Worm (Caenorhabditis elegans) whole organism, L2 larva: Measurements from ENCODE around the gene srj-29.
A peak's percentile ranks its signal among the peaks of the same experiment; 100 is the strongest.

Source experiments
- C34F6.9 ChIP-seq: fragments of 150-350 bp; optimal IDR thresholded peaks from 2 replicates; lab custom pipeline; 2014; ENCODE audit warnings: missing biosample characterization, missing genetic modification characterization
- F13H6.1 ChIP-seq: sonication (generic microtip); optimal IDR thresholded peaks from 2 replicates; lab custom pipeline; 2016; ENCODE audit warnings: missing genetic modification characterization, missing compliant biosample characterization
- R02D3.7 ChIP-seq: fragments of 150-350 bp; optimal IDR thresholded peaks from 2 replicates; lab custom pipeline; 2014; ENCODE audit warnings: missing biosample characterization, missing genetic modification characterization
- Y55F3AM.14 ChIP-seq: fragments of 200-800 bp; sonication (Bioruptor generic); optimal IDR thresholded peaks from 2 replicates; lab custom pipeline; 2018; ENCODE audit warnings: mild to moderate bottlenecking, missing genetic modification characterization, missing compliant biosample characterization
- ZK546.5 ChIP-seq: sonication (generic microtip); optimal IDR thresholded peaks from 2 replicates; lab custom pipeline; 2017; ENCODE audit warnings: missing biosample characterization, missing genetic modification characterization
- alr-1 ChIP-seq: fragments of 150-350 bp; optimal IDR thresholded peaks from 2 replicates; lab custom pipeline; 2014; ENCODE audit warnings: missing biosample characterization, missing genetic modification characterization
- aly-2 ChIP-seq: fragments of 150-350 bp; optimal IDR thresholded peaks from 2 replicates; lab custom pipeline; 2014; ENCODE audit warnings: missing biosample characterization, missing genetic modification characterization
- ceh-82 ChIP-seq: fragments of 150-350 bp; optimal IDR thresholded peaks from 2 replicates; lab custom pipeline; 2014; ENCODE audit warnings: missing biosample characterization, missing genetic modification characterization
- crh-2 ChIP-seq: sonication (generic microtip); optimal IDR thresholded peaks from 2 replicates; lab custom pipeline; 2017; ENCODE audit warnings: missing biosample characterization, missing genetic modification characterization
- dmd-4 ChIP-seq: sonication (generic microtip); optimal IDR thresholded peaks from 2 replicates; lab custom pipeline; 2017; ENCODE audit warnings: missing biosample characterization, missing genetic modification characterization
- fos-1 ChIP-seq: fragments of 150-350 bp; optimal IDR thresholded peaks from 2 replicates; lab custom pipeline; 2014; ENCODE audit warnings: missing biosample characterization, missing genetic modification characterization
- gmeb-1 ChIP-seq: fragments of 150-350 bp; optimal IDR thresholded peaks from 2 replicates; lab custom pipeline; 2014; ENCODE audit warnings: missing biosample characterization, missing genetic modification characterization
- lin-11 ChIP-seq: fragments of 150-350 bp; sonication (generic microtip); optimal IDR thresholded peaks from 2 replicates; lab custom pipeline; 2014; ENCODE audit warnings: missing biosample characterization, missing genetic modification characterization, inconsistent platforms, mixed read lengths
- lin-13 ChIP-seq: fragments of 150-350 bp; optimal IDR thresholded peaks from 2 replicates; lab custom pipeline; 2014; ENCODE audit warnings: missing biosample characterization, missing genetic modification reagents, missing genetic modification characterization
- lin-39 ChIP-seq: fragments of 150-350 bp; optimal IDR thresholded peaks from 2 replicates; lab custom pipeline; 2014; ENCODE audit warnings: missing biosample characterization, missing genetic modification reagents, missing genetic modification characterization
- mbf-1 ChIP-seq: sonication (generic microtip); optimal IDR thresholded peaks from 2 replicates; lab custom pipeline; 2017; ENCODE audit warnings: missing biosample characterization, missing genetic modification characterization
- mdl-1 ChIP-seq, 2 experiments: fragments of 150-350 bp in 1 of 2; sonication (generic microtip) in 1 of 2; optimal IDR thresholded peaks; 2 replicates each; lab custom pipeline; 2017; ENCODE audit warnings: missing biosample characterization in 2 of 2, missing genetic modification characterization in 2 of 2
- nhr-10 ChIP-seq: sonication (generic microtip); optimal IDR thresholded peaks from 2 replicates; lab custom pipeline; 2017; ENCODE audit warnings: missing biosample characterization, missing genetic modification characterization
- nhr-12 ChIP-seq: fragments of 150-350 bp; optimal IDR thresholded peaks from 2 replicates; lab custom pipeline; 2014; ENCODE audit warnings: missing biosample characterization, missing genetic modification characterization
- nhr-21 ChIP-seq: fragments of 150-350 bp; optimal IDR thresholded peaks from 2 replicates; lab custom pipeline; 2014; ENCODE audit warnings: missing biosample characterization, missing genetic modification characterization
- nhr-23 ChIP-seq: fragments of 150-350 bp; optimal IDR thresholded peaks from 2 replicates; lab custom pipeline; 2014; ENCODE audit warnings: missing biosample characterization, missing genetic modification reagents, missing genetic modification characterization
- nhr-237 ChIP-seq: fragments of 150-350 bp; optimal IDR thresholded peaks from 2 replicates; lab custom pipeline; 2014; ENCODE audit warnings: missing biosample characterization, missing genetic modification characterization
- nhr-6 ChIP-seq: fragments of 150-350 bp; optimal IDR thresholded peaks from 2 replicates; lab custom pipeline; 2014; ENCODE audit warnings: missing biosample characterization, missing genetic modification characterization
- nhr-77 ChIP-seq: fragments of 150-350 bp; optimal IDR thresholded peaks from 2 replicates; lab custom pipeline; 2014; ENCODE audit warnings: missing biosample characterization, missing genetic modification characterization
- peb-1 ChIP-seq: fragments of 150-350 bp; optimal IDR thresholded peaks from 2 replicates; lab custom pipeline; 2014; ENCODE audit warnings: missing biosample characterization, missing genetic modification characterization
- sem-4 ChIP-seq: fragments of 150-350 bp; optimal IDR thresholded peaks from 2 replicates; lab custom pipeline; 2014; ENCODE audit warnings: missing biosample characterization, missing genetic modification reagents, missing genetic modification characterization
- skn-1 ChIP-seq: sonication (generic microtip); optimal IDR thresholded peaks from 2 replicates; lab custom pipeline; 2017; ENCODE audit warnings: missing biosample characterization, missing genetic modification characterization
- sma-3 ChIP-seq: sonication (generic microtip); optimal IDR thresholded peaks from 2 replicates; lab custom pipeline; 2016; ENCODE audit warnings: missing genetic modification reagents, missing genetic modification characterization, missing compliant biosample characterization
- snpc-4 ChIP-seq: fragments of 150-350 bp; optimal IDR thresholded peaks from 2 replicates; lab custom pipeline; 2014; ENCODE audit warnings: missing biosample characterization, missing genetic modification characterization
- unc-62 ChIP-seq: fragments of 150-350 bp; optimal IDR thresholded peaks from 2 replicates; lab custom pipeline; 2014; ENCODE audit warnings: missing biosample characterization, missing genetic modification reagents, missing genetic modification characterization
- zag-1 ChIP-seq: fragments of 150-350 bp; optimal IDR thresholded peaks from 2 replicates; lab custom pipeline; 2014; ENCODE audit warnings: missing biosample characterization, missing genetic modification characterization
- ztf-1 ChIP-seq: fragments of 200-800 bp; sonication (Bioruptor generic); conservative IDR thresholded peaks from 2 replicates; pipeline ENCODE4 v1.3.6; 2022; ENCODE audit warnings: missing genetic modification characterization, missing compliant biosample characterization
- ztf-11 ChIP-seq: sonication (generic microtip); optimal IDR thresholded peaks from 2 replicates; lab custom pipeline; 2017; ENCODE audit warnings: missing biosample characterization, missing genetic modification characterization
- ztf-4 ChIP-seq: fragments of 150-350 bp; optimal IDR thresholded peaks from 2 replicates; lab custom pipeline; 2014; ENCODE audit warnings: missing biosample characterization, missing genetic modification characterization

srj-29 gene

ce11 chrV:16075250-16075709, at the start of gene srj-29, which contains the start of gene F14H3.12:
Gene srj-29, plus strand, starts transcription at chrV:16075659.
Gene F14H3.12, minus strand, starts transcription at chrV:16075323.
- TF ChIP-seq fos-1 (tag; lab: Kevin White, UChicago), result peak; percentile 30
- TF ChIP-seq nhr-23 (tag; lab: Kevin White, UChicago), result no peak

ce11 chrV:16029237-16029636, 46.2 kb upstream of the srj-29 start:
- no peak for TF ChIP-seq gmeb-1 (tag; lab: Kevin White, UChicago)
- TF ChIP-seq F13H6.1 (tag; lab: Kevin White, UChicago), result no peak
- TF ChIP-seq nhr-6 (tag; lab: Kevin White, UChicago), result no peak
- TF ChIP-seq Y55F3AM.14 (GFP tag; lab: Kevin White, UChicago), result no peak
- TF ChIP-seq zag-1 (tag; lab: Kevin White, UChicago), result no peak
- no peak for TF ChIP-seq mdl-1 (tag; optimal IDR thresholded peaks at IDR 0.05; lab: Kevin White, UChicago)
- TF ChIP-seq crh-2 (tag; lab: Kevin White, UChicago), result no peak
- no peak for TF ChIP-seq nhr-237 (tag; lab: Kevin White, UChicago)
- no peak for TF ChIP-seq skn-1 (tag; lab: Kevin White, UChicago)
- TF ChIP-seq ceh-82 (tag; lab: Kevin White, UChicago), result no peak
- no peak for TF ChIP-seq aly-2 (tag; lab: Kevin White, UChicago)
- TF ChIP-seq nhr-23 (tag; lab: Kevin White, UChicago), result no peak
- TF ChIP-seq lin-11 (tag; lab: Kevin White, UChicago), result no peak
- no peak for TF ChIP-seq dmd-4
- TF ChIP-seq ztf-11, result no peak
- no peak for TF ChIP-seq nhr-12 (tag; lab: Kevin White, UChicago)
- TF ChIP-seq R02D3.7 (tag; lab: Kevin White, UChicago), result no peak

ce11 chrV:16031571-16031970, 43.9 kb upstream of the srj-29 start, which contains the start of gene T10C6.7:
Gene T10C6.7, minus strand, starts transcription at chrV:16031713.
- no peak for TF ChIP-seq sem-4 (tag; lab: Kevin White, UChicago)
- no peak for TF ChIP-seq ztf-11
- no peak for TF ChIP-seq ztf-4
- no peak for TF ChIP-seq lin-39 (tag; lab: Kevin White, UChicago)
- TF ChIP-seq R02D3.7 (tag; lab: Kevin White, UChicago), result no peak

- TF ChIP-seq nhr-10 (tag; lab: Kevin White, UChicago) (no peak), unc-62 (GFP tag; lab: Kevin White, UChicago) (no peak), nhr-77 (tag; lab: Kevin White, UChicago) (no peak), fos-1 (tag; lab: Kevin White, UChicago) (no peak), peb-1 (tag; lab: Kevin White, UChicago) (no peak), snpc-4 (no peak)
These were observed 42.7 kb upstream of the srj-29 start, which contains the start of gene T10C6.16 for ce11 chrV:16032761-16033160. Gene T10C6.16, minus strand, starts transcription at chrV:16033005.

ce11 chrV:16033491-16033890, 42.0 kb upstream of the srj-29 start:
- TF ChIP-seq zag-1 (tag; lab: Kevin White, UChicago), result no peak
- TF ChIP-seq fos-1 (tag; lab: Kevin White, UChicago), result no peak
- TF ChIP-seq ztf-1, result no peak

- TF ChIP-seq alr-1 (tag; lab: Kevin White, UChicago) (no peak), gmeb-1 (tag; lab: Kevin White, UChicago) (no peak), nhr-237 (tag; lab: Kevin White, UChicago) (no peak), Y55F3AM.14 (GFP tag; lab: Kevin White, UChicago) (no peak), sma-3 (GFP tag; lab: Kevin White, UChicago) (no peak), C34F6.9 (no peak), nhr-10 (tag; lab: Kevin White, UChicago) (no peak), unc-62 (GFP tag; lab: Kevin White, UChicago) (no peak), lin-39 (tag; lab: Kevin White, UChicago) (no peak), nhr-21 (tag; lab: Kevin White, UChicago) (no peak), mdl-1 (tag; optimal IDR thresholded peaks at IDR 0.05; lab: Kevin White, UChicago) (no peak), ceh-82 (tag; lab: Kevin White, UChicago) (no peak), nhr-12 (tag; lab: Kevin White, UChicago) (no peak), ZK546.5 (tag; lab: Kevin White, UChicago) (no peak), mbf-1 (tag; lab: Kevin White, UChicago) (no peak), lin-13 (GFP tag; lab: Kevin White, UChicago) (no peak), crh-2 (tag; lab: Kevin White, UChicago) (no peak)
These were observed 39.3 kb upstream of the srj-29 start, which contains the start of gene T10C6.10 for ce11 chrV:16036166-16036565. Gene T10C6.10, plus strand, starts transcription at chrV:16036413.
